Fruit fly (Drosophila melanogaster) whole organism, embryonic: ENCODE measurements around the gene CG15142.

Source experiments
- Blimp-1 ChIP-seq: fragments of 200-800 bp; sonication (Bioruptor generic); optimal IDR thresholded peaks from 3 replicates; lab custom pipeline; 2018; ENCODE audit warnings: missing biosample characterization, missing genetic modification characterization, mild to moderate bottlenecking, moderate library complexity, missing genetic modification reagents
- CG10209 ChIP-seq: fragments of 200-800 bp; sonication (Bioruptor generic); optimal IDR thresholded peaks from 3 replicates; lab custom pipeline; 2017; ENCODE audit warnings: missing biosample characterization, mild to moderate bottlenecking, missing genetic modification characterization, missing genetic modification reagents
- CG10543 ChIP-seq: fragments of 200-800 bp; sonication (Bioruptor generic); optimal IDR thresholded peaks from 3 replicates; lab custom pipeline; 2017; ENCODE audit warnings: missing biosample characterization, mild to moderate bottlenecking, missing genetic modification characterization, moderate library complexity
- CG11398 ChIP-seq: fragments of 200-800 bp; sonication (Bioruptor generic); optimal IDR thresholded peaks from 2 replicates; lab custom pipeline; 2016; ENCODE audit warnings: missing biosample characterization, missing genetic modification characterization
- CG12104 ChIP-seq: fragments of 200-800 bp; sonication (Bioruptor generic); optimal IDR thresholded peaks from 3 replicates; lab custom pipeline; 2016; ENCODE audit warnings: missing biosample characterization, missing genetic modification characterization
- CG12391 ChIP-seq: fragments of 200-800 bp; sonication (Bioruptor generic); optimal IDR thresholded peaks from 3 replicates; lab custom pipeline; 2018; ENCODE audit warnings: missing biosample characterization, mild to moderate bottlenecking, missing genetic modification characterization, moderate library complexity
- CG12659 ChIP-seq: fragments of 200-800 bp; sonication (Bioruptor generic); optimal IDR thresholded peaks from 3 replicates; lab custom pipeline; 2017; ENCODE audit warnings: mild to moderate bottlenecking, missing biosample characterization, missing genetic modification reagents, missing genetic modification characterization
- CG13624 ChIP-seq: fragments of 200-800 bp; sonication (Bioruptor generic); optimal IDR thresholded peaks from 2 replicates; lab custom pipeline; 2016; ENCODE audit warnings: missing biosample characterization, missing genetic modification characterization
- CG15011 ChIP-seq: fragments of 200-800 bp; sonication (Bioruptor generic); optimal IDR thresholded peaks from 3 replicates; lab custom pipeline; 2018; ENCODE audit warnings: missing biosample characterization, mild to moderate bottlenecking, missing genetic modification characterization
- CG15514 ChIP-seq: fragments of 200-800 bp; sonication (Bioruptor generic); optimal IDR thresholded peaks from 3 replicates; lab custom pipeline; 2017; ENCODE audit warnings: missing biosample characterization, missing genetic modification characterization, mild to moderate bottlenecking, moderate library complexity, missing genetic modification reagents
- CG15696 ChIP-seq: fragments of 200-800 bp; sonication (Bioruptor generic); optimal IDR thresholded peaks from 2 replicates; lab custom pipeline; 2019; ENCODE audit warnings: missing biosample characterization, mild to moderate bottlenecking, missing genetic modification characterization, moderate library complexity
- CG1647 ChIP-seq: fragments of 200-800 bp; sonication (Bioruptor generic); optimal IDR thresholded peaks from 3 replicates; lab custom pipeline; 2016; ENCODE audit warnings: missing biosample characterization, missing genetic modification characterization
- CG17186 ChIP-seq: fragments of 200-800 bp; sonication (Bioruptor generic); optimal IDR thresholded peaks from 3 replicates; lab custom pipeline; 2017; ENCODE audit warnings: missing biosample characterization, missing genetic modification reagents, missing genetic modification characterization
- CG17612 ChIP-seq: fragments of 200-800 bp; sonication (Bioruptor generic); IDR thresholded peaks from 2 replicates; pipeline ENCODE4 v1.3.6; 2022; ENCODE audit warnings: missing biosample characterization, missing genetic modification characterization
- CG31365 ChIP-seq: fragments of 200-800 bp; sonication (Bioruptor generic); optimal IDR thresholded peaks from 2 replicates; lab custom pipeline; 2018; ENCODE audit warnings: missing biosample characterization, mild to moderate bottlenecking, missing genetic modification characterization
- CG34422 ChIP-seq: fragments of 200-800 bp; sonication (Bioruptor generic); IDR thresholded peaks from 3 replicates; pipeline ENCODE4 v1.3.6; 2022; ENCODE audit warnings: missing biosample characterization, missing genetic modification characterization
- CG6272 ChIP-seq: fragments of 200-800 bp; sonication (Bioruptor generic); IDR thresholded peaks from 2 replicates; pipeline ENCODE4 v1.3.6; 2022; ENCODE audit warnings: missing biosample characterization, missing genetic modification characterization
- CG6765 ChIP-seq: fragments of 200-800 bp; sonication (Bioruptor generic); optimal IDR thresholded peaks from 3 replicates; lab custom pipeline; 2017; ENCODE audit warnings: missing biosample characterization, mild to moderate bottlenecking, missing genetic modification characterization
- CG6854 ChIP-seq: fragments of 200-800 bp; sonication (Bioruptor generic); optimal IDR thresholded peaks from 3 replicates; lab custom pipeline; 2017; ENCODE audit warnings: missing biosample characterization, mild to moderate bottlenecking, missing genetic modification characterization
- CG7839 ChIP-seq: fragments of 200-800 bp; sonication (Bioruptor generic); optimal IDR thresholded peaks from 3 replicates; lab custom pipeline; 2018; ENCODE audit warnings: missing biosample characterization, mild to moderate bottlenecking, missing genetic modification characterization, moderate library complexity
- CG9215 ChIP-seq: fragments of 200-800 bp; sonication (Bioruptor generic); IDR thresholded peaks from 2 replicates; pipeline ENCODE4 v1.3.6; 2022; ENCODE audit warnings: missing biosample characterization, missing genetic modification characterization
- CTCF ChIP-seq: fragments of 200-800 bp; sonication (Bioruptor generic); optimal IDR thresholded peaks from 2 replicates; lab custom pipeline; 2017; ENCODE audit warnings: missing biosample characterization, mild to moderate bottlenecking, missing genetic modification characterization, moderate library complexity
- Camta ChIP-seq: fragments of 200-800 bp; sonication (Bioruptor generic); optimal IDR thresholded peaks from 2 replicates; lab custom pipeline; 2016; ENCODE audit warnings: missing biosample characterization, missing genetic modification characterization
- CrebB ChIP-seq: fragments of 200-800 bp; sonication (Bioruptor generic); optimal IDR thresholded peaks from 3 replicates; lab custom pipeline; 2018; ENCODE audit warnings: missing biosample characterization, mild to moderate bottlenecking, missing genetic modification characterization
- Dbx ChIP-seq: fragments of 200-800 bp; sonication (Bioruptor generic); IDR thresholded peaks from 3 replicates; pipeline ENCODE4 v1.3.6; 2022; ENCODE audit warnings: missing biosample characterization, missing genetic modification characterization
- Fer3 ChIP-seq: fragments of 200-800 bp; sonication (Bioruptor generic); optimal IDR thresholded peaks from 2 replicates; lab custom pipeline; 2018; ENCODE audit warnings: missing biosample characterization, mild to moderate bottlenecking, missing genetic modification characterization, moderate library complexity
- GATAe ChIP-seq: fragments of 200-800 bp; sonication (Bioruptor generic); conservative IDR thresholded peaks from 2 replicates; pipeline ENCODE4 v1.3.6; 2022; ENCODE audit warnings: missing biosample characterization, missing genetic modification characterization
- HHEX ChIP-seq: fragments of 200-800 bp; sonication (Bioruptor generic); optimal IDR thresholded peaks from 3 replicates; lab custom pipeline; 2017; ENCODE audit warnings: missing biosample characterization, mild to moderate bottlenecking, missing genetic modification characterization, missing genetic modification reagents
- HLH54F ChIP-seq: fragments of 200-800 bp; sonication (Bioruptor generic); optimal IDR thresholded peaks from 3 replicates; lab custom pipeline; 2016; ENCODE audit warnings: missing biosample characterization, missing genetic modification characterization
- Hey ChIP-seq: fragments of 200-800 bp; sonication (Bioruptor generic); optimal IDR thresholded peaks from 3 replicates; lab custom pipeline; 2018; ENCODE audit warnings: missing biosample characterization, mild to moderate bottlenecking, missing genetic modification characterization
- HmgZ ChIP-seq: fragments of 200-800 bp; sonication (Bioruptor generic); optimal IDR thresholded peaks from 2 replicates; lab custom pipeline; 2018; ENCODE audit warnings: missing biosample characterization, mild to moderate bottlenecking, missing genetic modification characterization
- MESR4 ChIP-seq: fragments of 200-800 bp; sonication (Bioruptor generic); optimal IDR thresholded peaks from 2 replicates; lab custom pipeline; 2018; ENCODE audit warnings: missing biosample characterization, mild to moderate bottlenecking, missing genetic modification characterization, moderate library complexity
- Sox102F ChIP-seq: fragments of 200-800 bp; sonication (Bioruptor generic); optimal IDR thresholded peaks from 2 replicates; lab custom pipeline; 2018; ENCODE audit warnings: missing biosample characterization, mild to moderate bottlenecking, missing genetic modification characterization, moderate library complexity
- ash1 ChIP-seq: fragments of 200-800 bp; sonication (Bioruptor generic); optimal IDR thresholded peaks from 2 replicates; lab custom pipeline; 2018; ENCODE audit warnings: missing biosample characterization, mild to moderate bottlenecking, missing genetic modification characterization
- bcd ChIP-seq: fragments of 200-800 bp; sonication (Bioruptor generic); optimal IDR thresholded peaks from 2 replicates; lab custom pipeline; 2017; ENCODE audit warnings: missing biosample characterization, mild to moderate bottlenecking, missing genetic modification characterization
- bigmax ChIP-seq: fragments of 200-800 bp; sonication (Bioruptor generic); optimal IDR thresholded peaks from 2 replicates; lab custom pipeline; 2018; ENCODE audit warnings: missing biosample characterization, mild to moderate bottlenecking, missing genetic modification characterization
- cwo ChIP-seq: fragments of 200-800 bp; sonication (Bioruptor generic); optimal IDR thresholded peaks from 3 replicates; lab custom pipeline; 2017; ENCODE audit warnings: missing biosample characterization, missing genetic modification characterization, mild to moderate bottlenecking, moderate library complexity, missing genetic modification reagents
- emc ChIP-seq: fragments of 200-800 bp; sonication (Bioruptor generic); optimal IDR thresholded peaks from 2 replicates; lab custom pipeline; 2016; ENCODE audit warnings: missing biosample characterization, missing genetic modification characterization
- ems ChIP-seq: fragments of 200-800 bp; sonication (Bioruptor generic); optimal IDR thresholded peaks from 3 replicates; lab custom pipeline; 2016; ENCODE audit warnings: missing biosample characterization, missing genetic modification characterization
- ewg ChIP-seq: fragments of 200-800 bp; sonication (Bioruptor generic); optimal IDR thresholded peaks from 3 replicates; lab custom pipeline; 2017; ENCODE audit warnings: mild to moderate bottlenecking, missing biosample characterization, missing genetic modification reagents, missing genetic modification characterization
- grau ChIP-seq: fragments of 200-800 bp; optimal IDR thresholded peaks from 3 replicates; lab custom pipeline; 2019; ENCODE audit warnings: missing biosample characterization, mild to moderate bottlenecking, missing genetic modification characterization, moderate library complexity
- lmd ChIP-seq: fragments of 200-800 bp; sonication (Bioruptor generic); IDR thresholded peaks from 2 replicates; pipeline ENCODE4 v1.3.6; 2022; ENCODE audit warnings: missing biosample characterization, missing genetic modification characterization
- luna ChIP-seq: fragments of 200-800 bp; sonication (Bioruptor generic); optimal IDR thresholded peaks from 2 replicates; lab custom pipeline; 2016; ENCODE audit warnings: missing biosample characterization, missing genetic modification characterization
- mam ChIP-seq: fragments of 200-800 bp; sonication (Bioruptor generic); optimal IDR thresholded peaks from 3 replicates; lab custom pipeline; 2016; ENCODE audit warnings: missing biosample characterization, missing genetic modification characterization
- odd ChIP-seq: fragments of 200-800 bp; sonication (Bioruptor generic); optimal IDR thresholded peaks from 2 replicates; lab custom pipeline; 2017; ENCODE audit warnings: missing biosample characterization, mild to moderate bottlenecking, missing genetic modification characterization
- ranshi ChIP-seq: fragments of 200-800 bp; sonication (Bioruptor generic); IDR thresholded peaks from 2 replicates; pipeline ENCODE4 v1.3.6; 2022; ENCODE audit warnings: missing biosample characterization, missing genetic modification characterization
- salm ChIP-seq: fragments of 200-800 bp; sonication (Bioruptor generic); optimal IDR thresholded peaks from 2 replicates; lab custom pipeline; 2018; ENCODE audit warnings: missing biosample characterization, mild to moderate bottlenecking, missing genetic modification characterization
- sob ChIP-seq: fragments of 200-800 bp; sonication (Bioruptor generic); IDR thresholded peaks from 2 replicates; pipeline ENCODE4 v1.3.6; 2022; ENCODE audit warnings: missing biosample characterization, missing genetic modification characterization
- sug ChIP-seq: fragments of 200-800 bp; optimal IDR thresholded peaks from 2 replicates; lab custom pipeline; 2019; ENCODE audit warnings: missing biosample characterization, mild to moderate bottlenecking, missing genetic modification characterization, moderate library complexity
- vvl ChIP-seq: fragments of 200-800 bp; sonication (Bioruptor generic); IDR thresholded peaks from 2 replicates; pipeline ENCODE4 v1.3.6; 2022; ENCODE audit warnings: missing biosample characterization, missing genetic modification characterization
- zfh2 ChIP-seq: fragments of 200-800 bp; sonication (Bioruptor generic); optimal IDR thresholded peaks from 2 replicates; lab custom pipeline; 2016; ENCODE audit warnings: missing biosample characterization, missing genetic modification characterization

The CG15142 gene

dm6 chr2L:17470630-17471029 is 28.0 kb downstream of the CG15142 start (continued):
- TF ChIP-seq cwo (GFP tag; lab: Kevin White, UChicago), result peak; percentile 62
- no peak; the same call in 1 of the 2 replicates for TF ChIP-seq lmd
- no peak for TF ChIP-seq ewg (GFP tag; lab: Kevin White, UChicago)
- TF ChIP-seq GATAe (GFP tag; lab: Robert Waterston, UW), result no peak
- no peak for TF ChIP-seq odd (GFP tag; lab: Kevin White, UChicago)
- peak; percentile 69 for TF ChIP-seq CG10543 (GFP tag; lab: Kevin White, UChicago)
- TF ChIP-seq Camta (GFP tag; lab: Kevin White, UChicago), result peak; percentile 42
- TF ChIP-seq CG15696 (tag; lab: Kevin White, UChicago), result peak; percentile 24
- TF ChIP-seq CG9215 (GFP tag; lab: Robert Waterston, UW), result no peak
- TF ChIP-seq HLH54F (GFP tag; lab: Kevin White, UChicago), result peak; percentile 2
- TF ChIP-seq Dbx (GFP tag; lab: Robert Waterston, UW), result peak; percentile 83; the same call in 2 of the 3 replicates
- TF ChIP-seq CG6765 (GFP tag; lab: Kevin White, UChicago), result peak; percentile 77
- TF ChIP-seq Sox102F (GFP tag; lab: Kevin White, UChicago), result no peak
- TF ChIP-seq sug, result peak; percentile 66
- TF ChIP-seq CG6272 (GFP tag; lab: Robert Waterston, UW), result no peak
- peak; percentile 86 for TF ChIP-seq CG15514 (GFP tag; lab: Kevin White, UChicago)
- peak; percentile 54 for TF ChIP-seq grau (tag; lab: Kevin White, UChicago)
- no peak for TF ChIP-seq salm (tag; lab: Kevin White, UChicago)
- peak; percentile 33 for TF ChIP-seq CG12104
- peak; percentile 13 for TF ChIP-seq emc (GFP tag; lab: Kevin White, UChicago)
- TF ChIP-seq Fer3 (tag; lab: Kevin White, UChicago), result peak; percentile 88
- TF ChIP-seq sob (GFP tag; lab: Robert Waterston, UW), result peak; percentile 78; the same call in 1 of the 2 replicates
- no peak for TF ChIP-seq CTCF (GFP tag; lab: Kevin White, UChicago)
- peak; percentile 55 for TF ChIP-seq bcd
- TF ChIP-seq CG15011 (GFP tag; lab: Kevin White, UChicago), result peak; percentile 78
- TF ChIP-seq ranshi (GFP tag; lab: Robert Waterston, UW), result peak; percentile 32; the same call in 1 of the 2 replicates
- peak; percentile 52 for TF ChIP-seq ash1 (GFP tag; lab: Kevin White, UChicago)
- peak; percentile 72 for TF ChIP-seq CG10209
- peak; percentile 62 for TF ChIP-seq HmgZ (tag; lab: Kevin White, UChicago)
- TF ChIP-seq CG1647 (GFP tag; lab: Kevin White, UChicago), result peak; percentile 26
- TF ChIP-seq Hey (tag; lab: Kevin White, UChicago), result peak; percentile 43
- peak; percentile 49 for TF ChIP-seq mam
- peak; percentile 44; the same call in 1 of the 2 replicates for TF ChIP-seq CG17612 (GFP tag; lab: Robert Waterston, UW)
- peak; percentile 57 for TF ChIP-seq CG12659 (GFP tag; lab: Kevin White, UChicago)
- peak; percentile 76 for TF ChIP-seq HHEX (GFP tag; lab: Kevin White, UChicago)
- no peak for TF ChIP-seq vvl (GFP tag; lab: Robert Waterston, UW)
- TF ChIP-seq CG13624, result peak; percentile 65
- TF ChIP-seq CrebB (tag; lab: Kevin White, UChicago), result peak; percentile 69
- no peak for TF ChIP-seq Blimp-1 (GFP tag; lab: Kevin White, UChicago)
- no peak for TF ChIP-seq bigmax (GFP tag; lab: Kevin White, UChicago)
- TF ChIP-seq luna (GFP tag; lab: Kevin White, UChicago), result peak; percentile 80
- peak; percentile 9 for TF ChIP-seq CG12391
- peak; percentile 33 for TF ChIP-seq zfh2 (GFP tag; lab: Kevin White, UChicago)
- TF ChIP-seq ems (GFP tag; lab: Kevin White, UChicago), result no peak
- TF ChIP-seq CG7839 (tag; lab: Kevin White, UChicago), result peak; percentile 45
- no peak for TF ChIP-seq CG17186 (GFP tag; lab: Kevin White, UChicago)
- TF ChIP-seq CG11398, result peak; percentile 47
- peak; percentile 80 for TF ChIP-seq CG6854
- TF ChIP-seq MESR4 (GFP tag; lab: Kevin White, UChicago), result no peak
- TF ChIP-seq CG31365, result peak; percentile 37
- TF ChIP-seq CG34422 (GFP tag; lab: Robert Waterston, UW), result peak; percentile 42; the same call in 1 of the 3 replicates
